Worm (Caenorhabditis elegans) whole organism, L1 larva: Measurements from ENCODE around the gene ZC262.4.

Experiments used
- mep-1 ChIP-seq: fragments of 150-350 bp; optimal IDR thresholded peaks from 2 replicates; lab custom pipeline; 2014; ENCODE audit warnings: missing biosample characterization, missing genetic modification characterization
- nhr-71 ChIP-seq: sonication (generic microtip); optimal IDR thresholded peaks from 2 replicates; lab custom pipeline; 2016; ENCODE audit warnings: mild to moderate bottlenecking, missing genetic modification characterization, moderate library complexity, missing compliant biosample characterization
- zip-4 ChIP-seq: fragments of 200-800 bp; sonication (Bioruptor generic); optimal IDR thresholded peaks from 2 replicates; lab custom pipeline; 2018; ENCODE audit warnings: mild to moderate bottlenecking, missing genetic modification characterization, moderate library complexity, missing compliant biosample characterization

DNA sequence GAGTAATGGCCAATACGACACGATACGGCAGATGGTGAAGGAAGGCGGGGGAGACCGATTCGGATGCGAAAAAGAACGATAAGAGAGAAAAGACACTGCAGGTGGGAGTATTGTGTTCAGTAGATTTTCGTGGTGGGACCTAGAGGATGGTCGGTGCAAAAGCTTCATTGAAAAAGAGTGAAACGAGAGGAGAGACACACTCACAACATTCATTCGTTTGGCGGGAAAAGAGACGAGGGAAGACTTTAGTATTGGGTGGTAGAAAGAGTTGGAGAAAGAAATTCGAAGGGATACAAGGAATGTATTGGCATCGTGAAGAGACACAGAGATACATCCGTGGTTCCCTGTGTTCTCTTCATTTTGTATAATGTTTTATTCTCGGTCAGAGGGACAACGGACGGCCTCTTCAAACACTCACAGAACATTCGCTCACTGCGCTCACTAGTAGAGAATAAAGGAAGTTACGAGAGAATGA is 22.1 kb upstream of the ZC262.4 start:
- TF ChIP-seq nhr-71 = peak; percentile 87
- peak; percentile 82 for TF ChIP-seq mep-1 (tag; lab: Kevin White, UChicago)
- TF ChIP-seq zip-4 = peak; percentile 10
